Fruit fly (Drosophila melanogaster) whole organism, embryonic: ENCODE results near the gene asun.

Source experiments
- Atf6 ChIP-seq: fragments of 200-800 bp; sonication (Bioruptor generic); IDR thresholded peaks from 2 replicates; pipeline ENCODE4 v1.3.6; 2022; ENCODE audit warnings: missing biosample characterization, missing genetic modification characterization
- Bteb2 ChIP-seq: fragments of 200-800 bp; sonication (Bioruptor generic); optimal IDR thresholded peaks from 2 replicates; lab custom pipeline; 2016; ENCODE audit warnings: missing biosample characterization, missing genetic modification characterization
- CG10654 ChIP-seq: fragments of 200-800 bp; sonication (Bioruptor generic); optimal IDR thresholded peaks from 2 replicates; lab custom pipeline; 2016; ENCODE audit warnings: missing biosample characterization, missing genetic modification characterization
- CG11247 ChIP-seq: fragments of 200-800 bp; sonication (Bioruptor generic); IDR thresholded peaks from 2 replicates; pipeline ENCODE4 v1.3.6; 2022; ENCODE audit warnings: missing biosample characterization, missing genetic modification characterization
- CG11398 ChIP-seq: fragments of 200-800 bp; sonication (Bioruptor generic); optimal IDR thresholded peaks from 2 replicates; lab custom pipeline; 2016; ENCODE audit warnings: missing biosample characterization, missing genetic modification characterization
- CG12104 ChIP-seq: fragments of 200-800 bp; sonication (Bioruptor generic); optimal IDR thresholded peaks from 3 replicates; lab custom pipeline; 2016; ENCODE audit warnings: missing biosample characterization, missing genetic modification characterization
- CG13296 ChIP-seq: fragments of 200-800 bp; sonication (Bioruptor generic); optimal IDR thresholded peaks from 3 replicates; lab custom pipeline; 2018; ENCODE audit warnings: missing biosample characterization, mild to moderate bottlenecking, missing genetic modification characterization
- CG13894 ChIP-seq: fragments of 200-800 bp; sonication (Bioruptor generic); optimal IDR thresholded peaks from 3 replicates; lab custom pipeline; 2018; ENCODE audit warnings: missing biosample characterization, mild to moderate bottlenecking, missing genetic modification characterization, moderate library complexity
- CG1529 ChIP-seq: fragments of 200-800 bp; sonication (Bioruptor generic); optimal IDR thresholded peaks from 3 replicates; lab custom pipeline; 2018; ENCODE audit warnings: missing biosample characterization, missing genetic modification characterization
- CG1602 ChIP-seq: fragments of 200-800 bp; sonication (Bioruptor generic); optimal IDR thresholded peaks from 3 replicates; lab custom pipeline; 2016; ENCODE audit warnings: missing biosample characterization, missing genetic modification characterization
- CG3065 ChIP-seq: fragments of 200-800 bp; sonication (Bioruptor generic); optimal IDR thresholded peaks from 2 replicates; lab custom pipeline; 2016; ENCODE audit warnings: missing biosample characterization, missing genetic modification characterization
- CG3163 ChIP-seq: fragments of 200-800 bp; sonication (Bioruptor generic); optimal IDR thresholded peaks from 3 replicates; lab custom pipeline; 2016; ENCODE audit warnings: missing biosample characterization, missing genetic modification characterization
- CG34376 ChIP-seq: fragments of 200-800 bp; sonication (Bioruptor generic); optimal IDR thresholded peaks from 2 replicates; lab custom pipeline; 2018; ENCODE audit warnings: missing biosample characterization, mild to moderate bottlenecking, missing genetic modification characterization
- CG43689 ChIP-seq: fragments of 200-800 bp; sonication (Bioruptor generic); IDR thresholded peaks from 2 replicates; pipeline ENCODE4 v1.3.6; 2022; ENCODE audit warnings: missing biosample characterization, missing genetic modification characterization
- CG7987 ChIP-seq: fragments of 200-800 bp; sonication (Bioruptor generic); optimal IDR thresholded peaks from 2 replicates; lab custom pipeline; 2018; ENCODE audit warnings: missing biosample characterization, mild to moderate bottlenecking, missing genetic modification characterization, moderate library complexity
- CG9437 ChIP-seq: fragments of 200-800 bp; sonication (Bioruptor generic); optimal IDR thresholded peaks from 2 replicates; lab custom pipeline; 2018; ENCODE audit warnings: missing biosample characterization, mild to moderate bottlenecking, missing genetic modification characterization
- Camta ChIP-seq: fragments of 200-800 bp; sonication (Bioruptor generic); optimal IDR thresholded peaks from 2 replicates; lab custom pipeline; 2016; ENCODE audit warnings: missing biosample characterization, missing genetic modification characterization
- D19B ChIP-seq: fragments of 200-800 bp; sonication (Bioruptor generic); optimal IDR thresholded peaks from 2 replicates; lab custom pipeline; 2017; ENCODE audit warnings: missing biosample characterization, mild to moderate bottlenecking, missing genetic modification characterization
- Deaf1 ChIP-seq: fragments of 200-800 bp; optimal IDR thresholded peaks from 3 replicates; lab custom pipeline; 2019; ENCODE audit warnings: missing biosample characterization, mild to moderate bottlenecking, missing genetic modification characterization, moderate library complexity
- Dip3 ChIP-seq: fragments of 200-800 bp; sonication (Bioruptor generic); optimal IDR thresholded peaks from 3 replicates; lab custom pipeline; 2016; ENCODE audit warnings: missing biosample characterization, missing genetic modification characterization
- Dp ChIP-seq: fragments of 200-800 bp; sonication (Bioruptor generic); optimal IDR thresholded peaks from 2 replicates; lab custom pipeline; 2018; ENCODE audit warnings: missing biosample characterization, mild to moderate bottlenecking, missing genetic modification characterization, moderate library complexity
- Fer2 ChIP-seq: fragments of 200-800 bp; sonication (Bioruptor generic); optimal IDR thresholded peaks from 2 replicates; lab custom pipeline; 2018; ENCODE audit warnings: missing biosample characterization, mild to moderate bottlenecking, missing genetic modification characterization, moderate library complexity
- HLHmδ ChIP-seq: fragments of 200-800 bp; sonication (Bioruptor generic); optimal IDR thresholded peaks from 2 replicates; lab custom pipeline; 2018; ENCODE audit warnings: missing biosample characterization, mild to moderate bottlenecking, missing genetic modification characterization, moderate library complexity
- Hmx ChIP-seq: fragments of 200-800 bp; sonication (Bioruptor generic); optimal IDR thresholded peaks from 2 replicates; lab custom pipeline; 2016; ENCODE audit warnings: missing biosample characterization, missing genetic modification characterization
- Hsf ChIP-seq: fragments of 200-800 bp; sonication (Bioruptor generic); optimal IDR thresholded peaks from 3 replicates; lab custom pipeline; 2016; ENCODE audit warnings: missing biosample characterization, missing genetic modification characterization
- Med ChIP-seq: fragments of 200-800 bp; sonication (Bioruptor generic); peaks from one replicate; lab custom pipeline; 2016; ENCODE audit warnings: missing biosample characterization, missing genetic modification characterization, mild to moderate bottlenecking, inconsistent platforms, moderate library complexity
- Pdp1 ChIP-seq, 2 experiments: fragments of 200-800 bp; sonication (Bioruptor generic); optimal IDR thresholded peaks; 3 replicates each; lab custom pipeline; 2016; ENCODE audit warnings: missing biosample characterization in 2 of 2, missing genetic modification characterization in 2 of 2, mild to moderate bottlenecking in 1 of 2, moderate library complexity in 1 of 2
- Ravus ChIP-seq: fragments of 200-800 bp; sonication (Bioruptor generic); IDR thresholded peaks from 2 replicates; pipeline ENCODE4 v1.3.6; 2022; ENCODE audit warnings: missing biosample characterization, missing genetic modification characterization
- abd-A ChIP-seq: fragments of 200-800 bp; sonication (Bioruptor generic); optimal IDR thresholded peaks from 3 replicates; lab custom pipeline; 2019; ENCODE audit warnings: missing biosample characterization, mild to moderate bottlenecking, missing genetic modification characterization, moderate library complexity
- cato ChIP-seq: fragments of 200-800 bp; sonication (Bioruptor generic); optimal IDR thresholded peaks from 2 replicates; lab custom pipeline; 2016; ENCODE audit warnings: missing biosample characterization, missing genetic modification characterization, borderline replicate concordance
- caup ChIP-seq: fragments of 200-800 bp; sonication (Bioruptor generic); optimal IDR thresholded peaks from 3 replicates; lab custom pipeline; 2017; ENCODE audit warnings: missing biosample characterization, mild to moderate bottlenecking, missing genetic modification characterization, moderate library complexity; ENCODE audit not compliant: severe bottlenecking
- cg ChIP-seq: fragments of 200-800 bp; sonication (Bioruptor generic); optimal IDR thresholded peaks from 3 replicates; lab custom pipeline; 2019; ENCODE audit warnings: missing biosample characterization, mild to moderate bottlenecking, missing genetic modification characterization, moderate library complexity
- chif ChIP-seq, 2 experiments: fragments of 200-800 bp; sonication (Bioruptor generic); optimal IDR thresholded peaks; 3 replicates each; lab custom pipeline; 2016; ENCODE audit warnings: missing biosample characterization in 2 of 2, missing genetic modification characterization in 2 of 2
- fd96Cb ChIP-seq: fragments of 200-800 bp; sonication (Bioruptor generic); optimal IDR thresholded peaks from 2 replicates; lab custom pipeline; 2018; ENCODE audit warnings: missing biosample characterization, mild to moderate bottlenecking, missing genetic modification characterization, moderate library complexity
- fu2 ChIP-seq: fragments of 200-800 bp; sonication (Bioruptor generic); optimal IDR thresholded peaks from 2 replicates; lab custom pipeline; 2016; ENCODE audit warnings: missing biosample characterization, missing genetic modification characterization
- grn ChIP-seq: fragments of 200-800 bp; sonication (Bioruptor generic); optimal IDR thresholded peaks from 3 replicates; lab custom pipeline; 2017; ENCODE audit warnings: missing biosample characterization, missing genetic modification characterization
- jing ChIP-seq: fragments of 200-800 bp; sonication (Bioruptor generic); optimal IDR thresholded peaks from 2 replicates; lab custom pipeline; 2018; ENCODE audit warnings: missing biosample characterization, mild to moderate bottlenecking, missing genetic modification characterization
- kah ChIP-seq: fragments of 200-800 bp; sonication (Bioruptor generic); optimal IDR thresholded peaks from 2 replicates; lab custom pipeline; 2018; ENCODE audit warnings: missing biosample characterization, mild to moderate bottlenecking, missing genetic modification characterization
- klu ChIP-seq: fragments of 200-800 bp; sonication (Bioruptor generic); IDR thresholded peaks from 2 replicates; pipeline ENCODE4 v1.3.6; 2022; ENCODE audit warnings: missing biosample characterization, missing genetic modification characterization
- luna ChIP-seq: fragments of 200-800 bp; sonication (Bioruptor generic); optimal IDR thresholded peaks from 2 replicates; lab custom pipeline; 2016; ENCODE audit warnings: missing biosample characterization, missing genetic modification characterization
- mirr ChIP-seq: fragments of 200-800 bp; sonication (Bioruptor generic); optimal IDR thresholded peaks from 3 replicates; lab custom pipeline; 2018; ENCODE audit warnings: missing biosample characterization, mild to moderate bottlenecking, missing genetic modification characterization
- pb ChIP-seq: fragments of 200-800 bp; sonication (Bioruptor generic); optimal IDR thresholded peaks from 3 replicates; lab custom pipeline; 2016; ENCODE audit warnings: missing biosample characterization, missing genetic modification characterization
- prd ChIP-seq, 3 experiments: fragments of >200 bp in 2 of 3; fragments of 200-800 bp in 1 of 3; sonication (Bioruptor generic) in 1 of 3; optimal IDR thresholded peaks in 2 of 3; IDR thresholded peaks in 1 of 3; 2 replicates in 2 of 3; 3 replicates in 1 of 3; pipeline versions ENCODE4 v1.3.6 to Lab custom; 2017 to 2022; ENCODE audit warnings: missing biosample characterization in 1 of 3, missing genetic modification characterization in 1 of 3
- pum ChIP-seq: fragments of 200-800 bp; sonication (Bioruptor generic); optimal IDR thresholded peaks from 2 replicates; lab custom pipeline; 2016; ENCODE audit warnings: missing biosample characterization, missing genetic modification characterization
- rib ChIP-seq: fragments of 200-800 bp; sonication (Bioruptor generic); IDR thresholded peaks from 2 replicates; pipeline ENCODE4 v1.3.6; 2022; ENCODE audit warnings: missing biosample characterization, missing genetic modification characterization
- sens ChIP-seq: fragments of 200-800 bp; sonication (Bioruptor generic); peaks from one replicate; lab custom pipeline; 2016; ENCODE audit warnings: missing biosample characterization, missing genetic modification characterization
- sqz ChIP-seq: fragments of 200-800 bp; sonication (Bioruptor generic); optimal IDR thresholded peaks from 3 replicates; lab custom pipeline; 2018; ENCODE audit warnings: missing biosample characterization, mild to moderate bottlenecking, missing genetic modification characterization
- ssp ChIP-seq: fragments of 200-800 bp; sonication (Bioruptor generic); IDR thresholded peaks from 2 replicates; pipeline ENCODE4 v1.3.6; 2022; ENCODE audit warnings: missing biosample characterization, missing genetic modification characterization
- tx ChIP-seq: fragments of 200-800 bp; sonication (Bioruptor generic); optimal IDR thresholded peaks from 2 replicates; lab custom pipeline; 2016; ENCODE audit warnings: missing biosample characterization, missing genetic modification characterization
- vvl ChIP-seq: fragments of 200-800 bp; sonication (Bioruptor generic); IDR thresholded peaks from 2 replicates; pipeline ENCODE4 v1.3.6; 2022; ENCODE audit warnings: missing biosample characterization, missing genetic modification characterization
- yki ChIP-seq: fragments of >200 bp; optimal IDR thresholded peaks from 3 replicates; lab custom pipeline; 2018

The asun gene

DNA sequence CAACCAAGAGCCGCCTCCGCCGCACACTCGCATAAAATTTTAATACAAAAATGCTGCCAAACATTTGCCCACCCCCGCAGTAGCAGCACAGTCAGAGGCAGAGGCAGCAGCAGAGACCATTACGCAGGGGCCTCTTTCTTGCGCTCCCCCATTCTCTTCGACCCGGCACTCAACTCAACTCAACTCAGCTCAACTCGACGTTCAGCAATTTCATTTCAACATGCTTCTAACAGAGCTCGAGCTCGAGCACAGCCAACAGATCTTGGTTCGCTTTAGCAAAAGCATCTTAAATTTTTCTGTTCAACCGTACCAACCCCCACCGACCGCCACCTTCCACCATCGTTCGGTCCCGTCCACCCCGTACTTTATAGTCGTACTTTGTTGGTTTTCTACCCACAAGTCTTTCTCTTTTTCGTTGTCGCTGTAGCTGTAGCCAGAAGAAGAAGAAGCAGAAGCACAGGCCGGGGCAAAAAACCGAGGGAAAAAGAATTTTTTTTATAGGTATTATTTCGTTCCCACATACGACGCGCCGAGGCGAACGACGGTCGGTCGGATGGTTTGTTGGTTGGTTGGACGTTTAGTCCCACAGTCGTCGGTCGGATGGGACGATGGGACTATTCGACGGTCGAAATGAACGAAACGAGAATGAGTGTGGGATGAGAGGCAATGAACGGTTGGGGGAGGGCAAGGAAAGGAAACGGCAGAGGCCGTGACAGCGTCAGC, 28.7 kb upstream of the asun start (continued):
- peak; percentile 51 for TF ChIP-seq Dip3 (GFP tag; lab: Kevin White, UChicago)
- no peak for TF ChIP-seq CG1529 (GFP tag; lab: Kevin White, UChicago)
- TF ChIP-seq CG34376 (GFP tag; lab: Kevin White, UChicago): peak; percentile 87
- no peak for TF ChIP-seq Hsf (GFP tag; lab: Kevin White, UChicago)
- TF ChIP-seq cato (GFP tag; lab: Kevin White, UChicago): no peak
- no peak for TF ChIP-seq Dp (GFP tag; lab: Kevin White, UChicago)
- TF ChIP-seq pum (GFP tag; lab: Kevin White, UChicago): no peak
- peak; percentile 99 for TF ChIP-seq sqz (GFP tag; lab: Kevin White, UChicago)
- no peak for TF ChIP-seq CG3065 (GFP tag; lab: Kevin White, UChicago)
- TF ChIP-seq Hmx (GFP tag; lab: Kevin White, UChicago): no peak
- peak; percentile 50 for TF ChIP-seq grn (GFP tag; lab: Kevin White, UChicago)
- peak; percentile 4 for TF ChIP-seq HLHmδ
- no peak for TF ChIP-seq klu
- peak; percentile 99 for TF ChIP-seq Deaf1
- no peak for TF ChIP-seq CG9437 (GFP tag; lab: Kevin White, UChicago)
- TF ChIP-seq CG10654: no peak
- TF ChIP-seq CG3163 (GFP tag; lab: Kevin White, UChicago): peak; percentile 60
- TF ChIP-seq vvl: no peak
- TF ChIP-seq CG13296 (GFP tag; lab: Kevin White, UChicago): no peak
- peak; percentile 26 for TF ChIP-seq CG7987
- TF ChIP-seq caup (GFP tag; lab: Kevin White, UChicago): no peak
- no peak for TF ChIP-seq jing (GFP tag; lab: Kevin White, UChicago)
- TF ChIP-seq Fer2 (tag; lab: Kevin White, UChicago): no peak
- no peak for TF ChIP-seq tx (GFP tag; lab: Kevin White, UChicago)
- TF ChIP-seq Med (GFP tag; lab: Kevin White, UChicago): peak; percentile 93
- TF ChIP-seq CG11247 (GFP tag; lab: Robert Waterston, UW): no peak
- no peak for TF ChIP-seq yki
- no peak for TF ChIP-seq D19B
- TF ChIP-seq pb (GFP tag; lab: Kevin White, UChicago): peak; percentile 24
- TF ChIP-seq CG11398: no peak
- TF ChIP-seq chif (GFP tag; optimal IDR thresholded peaks at IDR 0.05; lab: Kevin White, UChicago): no peak
- peak; percentile 100 for TF ChIP-seq CG13894 (tag; lab: Kevin White, UChicago)
- no peak for TF ChIP-seq fd96Cb (tag; lab: Kevin White, UChicago)
- peak; percentile 64 for TF ChIP-seq cg (GFP tag; lab: Kevin White, UChicago)
- TF ChIP-seq ssp (GFP tag; lab: Robert Waterston, UW): no peak
- TF ChIP-seq Camta (GFP tag; lab: Kevin White, UChicago): no peak
- no peak for TF ChIP-seq Bteb2 (GFP tag; lab: Kevin White, UChicago)
- TF ChIP-seq luna (GFP tag; lab: Kevin White, UChicago): no peak
- no peak for TF ChIP-seq Atf6 (GFP tag; lab: Robert Waterston, UW)
- no peak for TF ChIP-seq kah (GFP tag; lab: Kevin White, UChicago)
- peak; percentile 85 for TF ChIP-seq mirr (GFP tag; lab: Kevin White, UChicago)
- no peak for TF ChIP-seq Ravus (GFP tag; lab: Robert Waterston, UW)
- no peak for TF ChIP-seq prd (optimal IDR thresholded peaks at IDR 0.05; lab: Kevin White, UChicago)
- TF ChIP-seq prd (GFP tag; IDR thresholded peaks at IDR 0.05; lab: Robert Waterston, UW): no peak
- TF ChIP-seq CG12104 (GFP tag; lab: Kevin White, UChicago): no peak
- peak; percentile 9 to 34 for TF ChIP-seq Pdp1 (GFP tag; optimal IDR thresholded peaks at IDR 0.05; lab: Kevin White, UChicago)
- TF ChIP-seq abd-A (tag; lab: Kevin White, UChicago): peak; percentile 99
- peak; percentile 71 for TF ChIP-seq sens
- no peak for TF ChIP-seq fu2
- no peak for TF ChIP-seq CG43689
- TF ChIP-seq rib (GFP tag; lab: Robert Waterston, UW): no peak
- no peak for TF ChIP-seq CG1602
